Worm (Caenorhabditis elegans) whole organism, L1 larva: ENCODE data around the gene F26F4.5.
A peak's percentile ranks its signal among the peaks of the same experiment; 100 is the strongest.

Source experiments
- ama-1 ChIP-seq: fragments of 150-350 bp; optimal IDR thresholded peaks from 2 replicates; lab custom pipeline; 2014
- elt-3 ChIP-seq, 6 experiments: fragments of 150-350 bp in 1 of 6; sonication (generic microtip); optimal IDR thresholded peaks; 2 replicates each; lab custom pipeline; 2017 to 2018; ENCODE audit warnings: missing biosample characterization in 6 of 6, missing genetic modification characterization in 6 of 6, inconsistent platforms in 1 of 6
- fkh-8 ChIP-seq: sonication (generic microtip); optimal IDR thresholded peaks from 2 replicates; lab custom pipeline; 2016; ENCODE audit warnings: mild to moderate bottlenecking, missing genetic modification characterization, missing compliant biosample characterization
- lin-35 ChIP-seq, 2 experiments: fragments of 150-350 bp; optimal IDR thresholded peaks; 2 replicates each; lab custom pipeline; 2014; ENCODE audit warnings: missing biosample characterization in 2 of 2, missing genetic modification characterization in 2 of 2, missing genetic modification reagents in 2 of 2
- lin-39 ChIP-seq: fragments of 150-350 bp; optimal IDR thresholded peaks from 2 replicates; lab custom pipeline; 2014; ENCODE audit warnings: missing biosample characterization, missing genetic modification reagents, missing genetic modification characterization
- nhr-77 ChIP-seq: fragments of 150-350 bp; optimal IDR thresholded peaks from 2 replicates; lab custom pipeline; 2014; ENCODE audit warnings: missing biosample characterization, missing genetic modification characterization
- snu-23 ChIP-seq: sonication (generic microtip); optimal IDR thresholded peaks from 2 replicates; lab custom pipeline; 2016; ENCODE audit warnings: missing genetic modification characterization, missing compliant biosample characterization
- unc-62 ChIP-seq: fragments of 150-350 bp; optimal IDR thresholded peaks from 2 replicates; lab custom pipeline; 2014; ENCODE audit warnings: missing biosample characterization, missing genetic modification reagents, missing genetic modification characterization
- ztf-11 ChIP-seq, 2 experiments: sonication (generic microtip); optimal IDR thresholded peaks; 2 replicates each; lab custom pipeline; 2016 to 2017; ENCODE audit warnings: missing genetic modification characterization in 2 of 2, missing biosample characterization in 1 of 2, missing compliant biosample characterization in 1 of 2

- no peak for TF ChIP-seq ztf-11 (tag; optimal IDR thresholded peaks at IDR 0.05; lab: Kevin White, UChicago)
- TF ChIP-seq fkh-8, result no peak
- no peak for TF ChIP-seq ama-1
- peak; percentile 57 to 68 for TF ChIP-seq lin-35 (GFP tag; optimal IDR thresholded peaks at IDR 0.05; lab: Kevin White, UChicago)
- no peak for TF ChIP-seq elt-3 (tag; optimal IDR thresholded peaks at IDR 0.05; lab: Kevin White, UChicago)
- no peak for TF ChIP-seq lin-39 (tag; lab: Kevin White, UChicago)
- no peak for TF ChIP-seq nhr-77 (tag; lab: Kevin White, UChicago)
- TF ChIP-seq unc-62, result no peak
- TF ChIP-seq snu-23, result peak; percentile 41
Measured at ce11 chrIII:4850139-4850538, 40.9 kb downstream of the F26F4.5 start, which contains the start of gene F26A1.1.
